Worm (Caenorhabditis elegans) whole organism, L4/young adult: ENCODE data around the gene mccc-1.
"Not testable (repeated sequence)": the region's sequence is repeated elsewhere in the genome, so short reads cannot be mapped to it uniquely, and the experiment has no call there.

Experiments
- W03F9.2 ChIP-seq: fragments of 150-350 bp; optimal IDR thresholded peaks from 2 replicates; lab custom pipeline; 2014; ENCODE audit warnings: missing biosample characterization, missing genetic modification characterization
- dao-5 ChIP-seq: sonication (generic microtip); optimal IDR thresholded peaks from 2 replicates; lab custom pipeline; 2016; ENCODE audit warnings: missing genotype, missing genetic modification characterization, moderate library complexity, missing compliant biosample characterization
- him-1 ChIP-seq: sonication (generic microtip); optimal IDR thresholded peaks from 2 replicates; lab custom pipeline; 2016; ENCODE audit warnings: missing genotype, missing genetic modification reagents, missing genetic modification characterization, missing compliant biosample characterization

The mccc-1 gene

DNA sequence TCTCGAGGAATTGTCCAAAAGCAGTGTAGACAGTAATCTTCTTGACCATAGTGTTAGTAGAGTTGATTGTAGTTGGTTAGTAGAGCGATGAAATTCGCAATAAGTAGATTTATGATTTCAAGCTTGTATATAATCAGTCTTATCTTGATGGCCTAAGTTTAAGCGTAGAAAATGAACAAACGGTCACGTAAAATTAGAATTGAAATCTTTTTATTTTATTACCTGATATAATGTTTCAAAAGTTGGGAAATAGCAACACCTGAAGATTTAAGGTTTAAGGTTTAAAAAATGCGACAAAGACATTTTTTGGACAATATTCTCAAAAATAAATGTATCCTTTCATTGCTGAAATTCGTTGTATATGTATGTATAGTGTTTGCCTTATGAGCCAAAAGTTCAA, 9.3 kb downstream of the mccc-1 start, which contains the start of gene sss-1:
TSS of gene sss-1 (minus strand) at position 101 of the 400 bp plus-strand sequence.
- TF ChIP-seq W03F9.2; him-1 (tag; lab: Kevin White, UChicago); dao-5 (tag; lab: Kevin White, UChicago): not testable (repeated sequence)

DNA sequence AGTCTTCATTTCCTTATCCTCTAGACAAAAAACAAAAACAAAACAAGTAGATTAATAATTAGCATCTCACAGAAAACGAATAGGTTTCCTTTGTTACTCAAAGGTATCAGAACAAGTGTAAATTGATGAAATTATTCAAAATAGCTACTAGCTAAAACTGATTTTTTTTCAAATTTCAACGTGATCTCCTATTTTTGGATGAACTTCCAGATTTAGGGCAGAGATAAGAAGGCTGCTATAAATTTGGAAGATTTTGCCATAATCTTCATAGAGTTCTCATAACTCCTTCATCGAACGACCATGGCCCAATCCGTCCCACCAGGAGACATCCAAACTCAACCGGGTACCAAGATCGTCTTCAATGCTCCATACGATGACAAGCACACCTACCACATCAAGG, 10.0 kb downstream of the mccc-1 start, which contains the start of gene msp-77:
TSS of gene msp-77 (plus strand) at position 301 of the 400 bp plus-strand sequence.
- TF ChIP-seq him-1 (tag; lab: Kevin White, UChicago); dao-5 (tag; lab: Kevin White, UChicago); W03F9.2: not testable (repeated sequence)

DNA sequence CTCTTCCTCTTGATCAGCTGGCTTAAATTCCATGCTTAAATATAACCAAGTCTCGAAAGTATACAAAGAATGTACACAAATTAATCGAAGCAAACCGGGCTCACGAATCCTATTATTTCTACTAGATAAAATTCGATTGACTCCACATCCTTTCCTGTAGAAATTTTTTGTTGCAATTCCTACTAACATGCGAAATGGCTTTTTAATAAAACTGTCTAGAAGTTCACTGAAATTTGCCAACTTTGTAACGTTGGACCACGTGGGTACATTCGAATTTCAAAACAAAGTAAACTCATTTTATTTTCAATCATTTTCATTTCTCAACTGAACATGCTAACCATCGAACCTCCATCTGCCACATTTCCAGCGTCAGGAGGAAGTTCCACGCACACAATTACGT, 10.7 kb downstream of the mccc-1 start, which contains the start of gene ssp-32:
TSS of gene ssp-32 (plus strand) at position 301 of the 400 bp plus-strand sequence.
- no peak for TF ChIP-seq W03F9.2
- no peak for TF ChIP-seq him-1 (tag; lab: Kevin White, UChicago)
- TF ChIP-seq dao-5 (tag; lab: Kevin White, UChicago), result no peak

- TF ChIP-seq him-1 (tag; lab: Kevin White, UChicago) (no peak), W03F9.2 (no peak), dao-5 (tag; lab: Kevin White, UChicago) (no peak)
Measured at ce11 chrIV:9898712-9899111, 14.3 kb downstream of the mccc-1 start, which contains the start of gene tbc-3. Gene tbc-3 (plus strand): TSS chrIV:9899012.

DNA sequence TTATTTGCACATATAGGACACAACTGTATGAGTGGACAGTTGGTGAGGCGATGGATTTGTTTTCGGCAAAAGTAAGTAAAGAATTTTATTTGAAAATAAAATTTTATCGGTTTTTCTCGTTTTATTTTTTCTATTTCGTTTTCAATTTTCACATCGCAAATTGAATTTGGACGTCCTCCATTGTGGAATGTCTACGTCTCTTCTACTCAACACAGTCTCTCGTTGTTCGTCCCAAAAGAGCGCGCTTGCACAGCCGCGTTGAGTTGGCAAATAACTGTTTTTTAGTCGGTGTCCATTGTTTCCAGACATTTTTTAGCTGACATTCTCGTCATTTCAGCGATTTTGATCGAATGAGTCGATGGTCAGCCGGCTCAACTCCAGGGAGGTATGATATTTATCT, 14.9 kb downstream of the mccc-1 start:
- TF ChIP-seq dao-5 (tag; lab: Kevin White, UChicago) (no peak), W03F9.2 (no peak), him-1 (tag; lab: Kevin White, UChicago) (no peak)

DNA sequence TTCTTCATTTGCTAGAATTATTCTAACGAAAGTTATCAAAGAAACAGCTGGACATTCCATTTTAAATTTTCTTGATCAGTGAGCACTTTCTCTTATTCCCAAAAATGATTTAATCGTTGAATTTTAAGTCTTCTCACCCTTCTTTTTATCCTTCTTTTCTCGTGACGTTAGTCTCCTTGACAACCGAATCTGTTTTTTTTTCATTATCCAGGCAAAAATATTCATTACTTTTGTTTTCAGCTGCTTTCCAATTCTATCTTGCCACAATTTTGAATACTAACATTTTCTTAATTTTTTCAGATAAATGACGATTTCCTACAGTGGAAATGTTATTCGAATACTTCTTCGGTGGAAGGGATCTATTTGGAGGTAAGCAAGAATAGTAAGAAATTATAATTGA, 19.2 kb downstream of the mccc-1 start, which contains the start of gene best-13:
TSS of gene best-13 (plus strand) at position 301 of the 400 bp plus-strand sequence.
- TF ChIP-seq W03F9.2 (no peak), him-1 (tag; lab: Kevin White, UChicago) (no peak), dao-5 (tag; lab: Kevin White, UChicago) (no peak)

DNA sequence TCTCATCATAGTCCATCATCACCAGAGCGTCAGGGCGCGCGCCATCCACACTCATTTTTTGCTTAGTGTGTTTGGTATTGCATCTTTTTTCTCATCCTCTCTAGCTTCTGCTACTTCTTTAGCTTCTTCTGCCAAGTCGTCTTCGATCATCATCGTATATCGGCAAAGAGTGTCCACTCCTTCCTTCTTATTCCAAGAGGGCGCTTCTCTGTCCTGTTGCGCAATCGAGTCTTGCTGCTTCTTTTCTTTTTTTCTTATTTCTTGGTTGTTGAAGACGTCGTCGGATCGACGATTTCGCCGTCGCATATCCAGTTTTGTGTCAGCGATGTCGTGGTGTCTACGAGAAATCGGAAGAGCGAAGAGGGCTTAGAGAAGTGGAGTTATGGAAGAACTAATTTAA, 28.7 kb downstream of the mccc-1 start:
- TF ChIP-seq W03F9.2 (no peak), him-1 (tag; lab: Kevin White, UChicago) (no peak), dao-5 (tag; lab: Kevin White, UChicago) (no peak)

DNA sequence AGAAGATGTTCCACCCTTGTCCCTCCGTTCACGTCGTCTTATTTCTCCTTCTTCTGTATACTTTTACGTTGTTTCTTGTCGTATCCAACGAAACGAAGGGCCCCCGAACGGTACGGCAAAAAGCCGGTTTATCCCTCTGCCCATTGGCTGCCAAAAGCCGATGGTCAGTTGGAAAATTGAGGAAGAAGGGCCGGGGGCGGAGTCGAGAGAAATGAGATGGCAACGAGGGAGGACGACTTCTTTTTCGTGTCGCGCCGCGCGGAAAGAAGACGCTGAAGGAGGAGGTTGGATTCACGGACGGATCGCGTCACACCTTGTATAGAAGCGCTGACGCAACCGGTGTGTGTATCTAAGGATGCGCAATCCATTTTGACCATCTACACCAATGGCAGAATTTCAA, 30.8 kb downstream of the mccc-1 start:
- TF ChIP-seq dao-5 (tag; lab: Kevin White, UChicago) (no peak), W03F9.2 (no peak), him-1 (tag; lab: Kevin White, UChicago) (no peak)

DNA sequence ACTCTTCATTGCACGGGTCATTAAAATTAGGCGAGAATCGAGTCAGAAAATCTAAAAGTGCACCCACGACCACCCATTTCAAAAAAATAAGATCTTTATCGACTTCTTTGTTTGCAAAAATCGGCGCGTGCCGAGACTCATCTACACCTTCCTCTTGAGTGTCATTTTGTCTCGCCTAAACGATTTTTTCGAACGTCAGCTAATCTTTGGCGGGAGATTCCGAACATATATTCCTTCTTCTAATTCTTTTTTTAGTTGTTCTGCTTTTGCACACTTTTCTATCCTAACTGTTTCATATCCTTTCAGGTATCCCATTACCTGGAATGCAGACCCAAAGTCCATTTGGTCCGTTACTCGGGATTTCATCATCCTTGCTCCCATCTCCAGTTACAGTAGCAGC, 31.9 kb downstream of the mccc-1 start, which contains the start of gene bed-3:
TSS of gene bed-3 (plus strand) at position 301 of the 400 bp plus-strand sequence.
- TF ChIP-seq W03F9.2, result no peak
- no peak for TF ChIP-seq dao-5 (tag; lab: Kevin White, UChicago)
- TF ChIP-seq him-1 (tag; lab: Kevin White, UChicago), result no peak

DNA sequence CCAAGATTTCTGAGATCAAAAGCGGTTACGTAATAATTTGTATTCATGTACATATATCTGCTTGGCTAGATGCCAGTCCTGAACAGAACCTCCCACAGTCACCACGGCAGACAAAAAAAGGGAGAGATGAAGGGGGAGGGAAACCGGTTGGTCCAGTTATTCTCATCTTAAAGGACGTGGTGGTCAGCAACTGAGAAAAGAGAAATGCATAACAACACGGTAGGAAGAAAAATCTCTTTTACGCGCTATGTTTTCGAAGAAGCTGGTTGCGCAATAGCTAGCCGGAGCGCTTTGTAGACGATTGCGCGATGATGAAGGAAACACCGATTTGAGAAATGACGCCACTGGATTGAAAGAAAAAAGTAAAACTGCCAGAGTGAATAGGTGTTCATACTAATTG, 33.7 kb downstream of the mccc-1 start:
- TF ChIP-seq him-1 (tag; lab: Kevin White, UChicago) (no peak), W03F9.2 (no peak)

DNA sequence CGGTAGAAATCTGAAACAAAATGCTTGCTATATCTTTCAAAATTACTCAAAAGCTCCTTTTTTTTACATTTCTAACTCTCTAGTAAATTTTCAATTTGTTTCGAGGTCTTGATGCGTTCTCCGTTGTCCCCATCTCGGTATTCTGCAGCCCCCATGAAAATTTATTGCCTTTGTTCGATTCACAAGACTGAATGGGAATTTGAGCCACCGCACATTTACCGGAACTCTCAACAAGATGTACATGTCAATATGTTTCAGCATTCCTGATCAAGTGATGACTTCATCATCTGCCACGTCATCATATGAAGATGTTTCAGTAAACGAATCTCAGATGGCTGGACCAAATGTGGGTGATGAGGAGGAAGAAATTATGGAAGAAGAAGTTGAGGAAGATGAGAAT, 36.1 kb downstream of the mccc-1 start:
- TF ChIP-seq him-1 (tag; lab: Kevin White, UChicago), result no peak
- TF ChIP-seq dao-5 (tag; lab: Kevin White, UChicago), result no peak
- TF ChIP-seq W03F9.2, result no peak

DNA sequence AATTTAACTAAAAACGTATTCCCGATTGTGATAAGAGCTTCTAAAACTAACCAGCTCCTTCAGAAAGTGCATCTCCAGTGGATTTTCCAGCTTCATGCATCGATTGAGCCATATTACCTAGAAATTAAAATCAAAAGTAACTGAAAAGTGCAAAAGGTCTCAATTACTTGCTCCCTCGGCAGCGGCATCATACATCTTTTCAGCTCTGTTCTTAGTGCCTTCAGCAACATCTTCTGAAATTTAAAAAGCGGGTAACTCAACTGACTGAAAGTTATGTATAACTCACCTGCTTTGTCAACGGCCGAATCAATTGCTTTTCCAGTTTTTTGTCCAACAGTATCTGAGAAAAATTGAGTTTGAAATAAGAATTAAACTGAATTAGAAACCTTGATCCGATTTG, 40.0 kb downstream of the mccc-1 start:
- no peak for TF ChIP-seq W03F9.2

ce11 chrIV:9928180-9928896, 44.0 kb downstream of the mccc-1 start, which contains the start of gene dur-1:
Gene dur-1 (minus strand): TSS chrIV:9928230.
- TF ChIP-seq him-1 (tag; lab: Kevin White, UChicago) (no peak), W03F9.2 (no peak), dao-5 (tag; lab: Kevin White, UChicago) (no peak)

DNA sequence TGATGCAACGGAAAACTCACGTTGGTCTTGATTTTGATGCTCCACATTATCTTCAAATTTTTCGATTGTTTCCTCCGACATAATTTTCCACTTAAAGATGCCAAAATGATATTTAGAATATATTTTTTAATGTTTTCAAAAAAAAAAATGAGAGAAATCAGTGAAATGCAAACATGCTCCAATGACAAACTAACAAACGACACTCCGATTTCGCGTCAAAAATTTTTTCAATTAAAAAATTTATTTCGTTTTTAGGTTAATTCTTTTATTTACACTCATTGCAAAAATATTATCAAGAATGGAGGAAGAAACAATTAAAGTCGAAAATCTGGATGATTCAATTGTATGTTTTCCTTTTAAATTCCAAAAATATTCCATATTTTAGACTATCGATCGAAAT, 47.7 kb downstream of the mccc-1 start, which contains the start of the genes trmt-10A and F25H8.2:
TSS of gene trmt-10A (minus strand) at position 159 of the 400 bp plus-strand sequence.
TSS of gene F25H8.2 (plus strand) at position 181 of the 400 bp plus-strand sequence.
- no peak for TF ChIP-seq dao-5 (tag; lab: Kevin White, UChicago)
- no peak for TF ChIP-seq him-1 (tag; lab: Kevin White, UChicago)
- no peak for TF ChIP-seq W03F9.2
